Worm (Caenorhabditis elegans): ENCODE results near the gene col-127.

Gene col-127

DNA sequence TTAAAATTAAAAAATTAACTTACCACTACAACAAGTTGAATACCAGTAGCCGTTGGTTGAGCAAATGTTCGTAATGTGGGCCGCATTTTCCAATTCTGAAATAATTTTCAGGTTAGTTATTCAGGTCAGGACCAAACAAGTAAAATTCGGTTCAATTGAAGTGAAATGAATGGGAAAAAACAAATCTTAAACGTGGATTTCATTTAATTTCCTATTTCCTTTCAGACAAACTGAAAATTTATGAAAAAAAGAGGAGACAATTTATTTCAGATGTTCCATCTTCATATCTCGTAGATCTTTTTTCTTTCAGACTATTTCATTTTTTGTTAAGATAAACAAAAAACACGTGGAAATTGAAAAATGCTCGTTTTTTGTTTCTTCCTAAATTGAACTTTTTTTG, 24.6 kb downstream of the col-127 start, which contains the start of gene C05C12.6:
Gene C05C12.6, minus strand, starts transcription at position 101 of the 400 bp plus-strand sequence.
- TF ChIP-seq nhr-76 (tag; optimal IDR thresholded peaks at IDR 0.05) (no peak), nhr-111 (GFP tag; optimal IDR thresholded peaks at IDR 0.05) (no peak), lin-13 (GFP tag; optimal IDR thresholded peaks at IDR 0.05) (no peak), nhr-48 (tag; optimal IDR thresholded peaks at IDR 0.05) (no peak), hlh-30 (tag; optimal IDR thresholded peaks at IDR 0.05; ENCODE audit: insufficient read depth) (no peak), unc-39 (tag; optimal IDR thresholded peaks at IDR 0.05) (no peak), saeg-2 (GFP tag; IDR thresholded peaks at IDR 0.05) (no peak), lim-7 (GFP tag; IDR thresholded peaks at IDR 0.05) (no peak), dve-1 (tag; optimal IDR thresholded peaks at IDR 0.05; ENCODE audit: insufficient read depth) (no peak), F37D6.2 (tag; optimal IDR thresholded peaks at IDR 0.05) (no peak)

DNA sequence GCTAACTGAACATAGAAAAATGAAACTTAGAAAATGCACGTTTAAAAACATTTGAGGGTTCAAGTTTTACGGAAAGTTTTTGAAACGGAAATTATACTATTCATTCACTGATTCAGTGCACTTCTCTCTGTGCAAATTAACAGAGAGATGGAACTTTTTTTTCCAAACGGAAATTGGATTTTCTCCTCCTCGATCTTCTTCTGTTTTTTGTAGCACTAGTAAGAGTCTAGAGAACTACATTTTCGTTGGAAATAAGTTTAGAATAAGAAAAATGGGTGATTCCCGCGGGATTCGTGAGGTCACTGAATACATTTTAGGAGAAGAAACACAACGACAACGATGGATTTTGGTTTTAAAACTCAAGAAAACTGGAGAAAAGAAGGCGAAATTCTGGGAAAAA, 30.2 kb downstream of the col-127 start:
- TF ChIP-seq lin-13 (GFP tag; optimal IDR thresholded peaks at IDR 0.05) (no peak), nhr-11 (tag; optimal IDR thresholded peaks at IDR 0.05) (no peak), fkh-10 (GFP tag; optimal IDR thresholded peaks at IDR 0.05) (peak; percentile 57), fos-1 (tag; optimal IDR thresholded peaks at IDR 0.05) (no peak), F49E8.2 (tag; optimal IDR thresholded peaks at IDR 0.05; ENCODE audit: borderline replicate concordance) (no peak), hlh-30 (tag; optimal IDR thresholded peaks at IDR 0.05; ENCODE audit: insufficient read depth) (no peak), snpc-1.2 (GFP tag; IDR thresholded peaks at IDR 0.05) (no peak), mep-1 (tag; optimal IDR thresholded peaks at IDR 0.05) (no peak), Y48G9A.11 (GFP tag; IDR thresholded peaks at IDR 0.05) (no peak), ces-1 (GFP tag; optimal IDR thresholded peaks at IDR 0.05) (peak; percentile 70), lin-38 (GFP tag; IDR thresholded peaks at IDR 0.05) (no peak)

DNA sequence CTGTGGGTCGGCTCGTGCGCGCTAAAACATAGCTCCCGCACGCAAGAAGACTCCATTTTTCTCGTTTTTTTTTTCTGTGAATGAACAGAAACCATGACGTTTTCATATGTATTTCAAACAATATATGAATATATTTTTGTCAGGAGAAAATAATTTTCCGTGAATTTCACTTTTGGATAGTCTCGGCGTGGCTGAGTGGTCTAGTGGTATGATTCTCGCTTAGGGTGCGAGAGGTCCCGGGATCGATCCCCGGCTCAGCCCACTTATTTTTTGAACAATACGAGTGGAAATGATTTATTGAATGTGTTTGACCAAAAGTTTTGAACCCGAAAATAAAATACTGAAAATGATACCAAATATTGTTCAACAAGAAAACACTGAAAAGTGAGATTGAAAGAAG, 34.6 kb downstream of the col-127 start:
- no peak for TF ChIP-seq lin-29 (GFP tag; IDR thresholded peaks at IDR 0.05)
- TF ChIP-seq lin-39 (tag; optimal IDR thresholded peaks at IDR 0.05): no peak
- no peak for TF ChIP-seq Y48G9A.11 (GFP tag; IDR thresholded peaks at IDR 0.05)
- TF ChIP-seq lsy-2 (tag; optimal IDR thresholded peaks at IDR 0.05): no peak
- no peak for TF ChIP-seq hif-1 (tag; optimal IDR thresholded peaks at IDR 0.05)
- no peak for TF ChIP-seq egl-43 (GFP tag; IDR thresholded peaks at IDR 0.05)
- TF ChIP-seq Y5F2A.4 (GFP tag; optimal IDR thresholded peaks at IDR 0.05): no peak
- no peak for TF ChIP-seq nhr-77 (tag; optimal IDR thresholded peaks at IDR 0.05)
- no peak for TF ChIP-seq mep-1 (tag; optimal IDR thresholded peaks at IDR 0.05)
- TF ChIP-seq ceh-20 (GFP tag; IDR thresholded peaks at IDR 0.05): no peak
- TF ChIP-seq R02D3.7 (tag; optimal IDR thresholded peaks at IDR 0.05): no peak
- no peak for TF ChIP-seq unc-39 (tag; optimal IDR thresholded peaks at IDR 0.05)
- TF ChIP-seq mxl-2 (GFP tag; conservative IDR thresholded peaks at IDR 0.05): no peak
- TF ChIP-seq madf-5 (GFP tag; IDR thresholded peaks at IDR 0.05): no peak
- no peak for TF ChIP-seq ceh-44 (GFP tag; IDR thresholded peaks at IDR 0.05)
- TF ChIP-seq sdz-12 (GFP tag; optimal IDR thresholded peaks at IDR 0.05): no peak
- no peak for TF ChIP-seq zfp-3 (GFP tag; conservative IDR thresholded peaks at IDR 0.05)
- TF ChIP-seq ama-1 (optimal IDR thresholded peaks at IDR 0.05): no peak
- no peak for TF ChIP-seq snpc-4 (tag; optimal IDR thresholded peaks at IDR 0.05)
- TF ChIP-seq lir-3 (tag; optimal IDR thresholded peaks at IDR 0.05): no peak

DNA sequence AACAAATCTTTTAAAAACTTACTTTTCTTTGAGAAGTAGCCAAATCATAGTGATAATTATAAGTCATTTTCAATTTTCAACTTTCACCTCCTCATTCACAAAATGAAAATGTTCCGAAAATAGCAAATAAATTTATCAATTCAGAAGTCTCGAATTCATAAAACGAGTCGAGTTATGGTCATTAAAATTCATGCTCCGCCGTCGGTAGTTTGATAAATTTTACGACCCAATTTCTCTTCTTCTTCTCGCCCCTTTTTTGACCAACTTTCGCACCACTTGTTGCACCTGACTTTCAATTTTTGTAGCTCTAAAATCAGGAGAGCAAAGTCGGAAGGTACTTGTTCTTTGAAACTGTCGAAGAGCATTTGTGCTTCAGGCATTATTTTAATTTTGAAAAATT, 35.9 kb downstream of the col-127 start, which contains the start of gene best-7:
Gene best-7, minus strand, starts transcription at position 239 of the 400 bp plus-strand sequence.
- TF ChIP-seq php-3 (GFP tag; IDR thresholded peaks at IDR 0.05) (peak; percentile 79), nhr-28 (tag; optimal IDR thresholded peaks at IDR 0.05) (peak; percentile 35), zfp-3 (GFP tag; conservative IDR thresholded peaks at IDR 0.05) (no peak), dve-1 (tag; optimal IDR thresholded peaks at IDR 0.05; ENCODE audit: insufficient read depth) (peak; percentile 5)
